Fruit fly (Drosophila melanogaster): Measurements from ENCODE around the gene cort.
A peak's percentile ranks its signal among the peaks of the same experiment; 100 is the strongest.

Gene cort

DNA sequence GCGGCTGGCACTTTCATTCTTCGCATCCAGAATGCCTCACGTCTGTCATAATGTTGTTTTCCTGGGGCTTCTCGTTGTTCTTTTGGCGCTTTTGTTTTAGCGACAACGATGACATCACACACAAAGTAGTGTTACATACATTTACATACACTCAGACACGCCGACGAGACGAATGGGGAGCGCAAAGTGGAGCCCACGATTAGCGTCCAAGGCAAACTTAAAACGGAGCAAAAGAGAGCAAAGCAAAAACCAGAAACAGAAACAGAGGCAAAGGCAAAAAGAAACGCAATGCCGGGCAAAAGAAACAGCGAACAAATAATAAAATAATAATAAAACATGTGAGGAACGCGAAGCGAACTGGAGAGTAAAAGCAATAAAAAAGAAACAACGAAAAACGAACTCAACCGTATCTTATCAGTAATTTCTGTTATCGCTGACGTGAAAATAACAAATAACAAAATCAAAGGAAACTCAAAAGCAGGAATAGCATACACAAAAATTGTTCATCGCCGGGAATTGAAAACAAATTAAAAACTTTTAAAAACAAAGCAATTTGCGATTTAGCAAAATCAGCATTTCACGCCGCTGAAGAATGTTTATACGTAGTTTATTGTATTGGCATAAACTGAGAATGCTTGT is 31.9 kb downstream of the cort start:
- peak; percentile 93 for TF ChIP-seq tj (GFP tag; optimal IDR thresholded peaks at IDR 0.05)
- no peak for TF ChIP-seq CG12768 (GFP tag; optimal IDR thresholded peaks at IDR 0.05)
- no peak for TF ChIP-seq CG5204 (GFP tag; optimal IDR thresholded peaks at IDR 0.05)
- TF ChIP-seq Mnt (GFP tag; optimal IDR thresholded peaks at IDR 0.05): peak; percentile 48
- TF ChIP-seq bab1 (GFP tag; optimal IDR thresholded peaks at IDR 0.05): no peak
- no peak for TF ChIP-seq ovo (GFP tag; optimal IDR thresholded peaks at IDR 0.05)
- peak; percentile 19 for TF ChIP-seq Crg-1 (GFP tag; optimal IDR thresholded peaks at IDR 0.05)
- no peak for TF ChIP-seq pad (GFP tag; optimal IDR thresholded peaks at IDR 0.05)
- no peak for TF ChIP-seq CG7101 (tag; optimal IDR thresholded peaks at IDR 0.05)
- no peak for TF ChIP-seq CG7045 (GFP tag; optimal IDR thresholded peaks at IDR 0.05)
- TF ChIP-seq cic (GFP tag; optimal IDR thresholded peaks at IDR 0.05): peak; percentile 52
- peak; percentile 99 for TF ChIP-seq kay (GFP tag; ENCODE audit: borderline replicate concordance)
- TF ChIP-seq CG1620 (GFP tag; optimal IDR thresholded peaks at IDR 0.05): no peak

DNA sequence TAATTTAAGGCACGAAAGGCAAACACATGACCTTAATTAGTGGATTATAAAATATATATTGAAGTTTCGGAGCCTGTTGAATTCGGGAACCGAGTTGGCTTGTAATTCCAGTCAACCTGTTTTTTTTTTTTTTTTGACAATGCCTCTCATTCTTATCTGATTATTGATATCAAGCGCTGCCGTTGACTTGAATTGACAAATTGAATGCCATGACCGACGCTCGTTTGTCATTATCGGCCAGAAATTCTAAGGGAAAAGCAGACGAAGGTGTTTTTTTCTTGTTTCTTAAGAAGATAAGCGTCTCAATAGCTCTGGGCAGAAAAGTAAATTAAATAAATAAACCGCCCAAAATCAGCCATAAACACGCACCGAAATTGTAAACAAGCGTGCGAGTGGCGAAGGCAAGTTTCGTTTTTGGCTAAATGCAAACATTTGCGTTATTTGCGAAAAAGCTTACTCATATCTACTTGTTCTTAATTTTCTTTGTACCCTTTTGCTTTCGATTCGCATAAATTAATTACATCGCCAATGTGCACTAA is 33.1 kb downstream of the cort start:
- TF ChIP-seq cnc (optimal IDR thresholded peaks at IDR 0.05) (no peak), CG7045 (GFP tag; optimal IDR thresholded peaks at IDR 0.05) (no peak), Mnt (GFP tag; optimal IDR thresholded peaks at IDR 0.05) (peak; percentile 7), Crg-1 (GFP tag; optimal IDR thresholded peaks at IDR 0.05) (peak; percentile 4), Clk (GFP tag; optimal IDR thresholded peaks at IDR 0.05) (no peak), kay (GFP tag; ENCODE audit: borderline replicate concordance) (peak; percentile 37), cic (GFP tag; optimal IDR thresholded peaks at IDR 0.05) (no peak), CG11617 (GFP tag; optimal IDR thresholded peaks at IDR 0.05) (no peak), CG12768 (GFP tag; optimal IDR thresholded peaks at IDR 0.05) (no peak), tj (GFP tag; optimal IDR thresholded peaks at IDR 0.05) (peak; percentile 85), CG14711 (tag; optimal IDR thresholded peaks at IDR 0.05) (no peak)

DNA sequence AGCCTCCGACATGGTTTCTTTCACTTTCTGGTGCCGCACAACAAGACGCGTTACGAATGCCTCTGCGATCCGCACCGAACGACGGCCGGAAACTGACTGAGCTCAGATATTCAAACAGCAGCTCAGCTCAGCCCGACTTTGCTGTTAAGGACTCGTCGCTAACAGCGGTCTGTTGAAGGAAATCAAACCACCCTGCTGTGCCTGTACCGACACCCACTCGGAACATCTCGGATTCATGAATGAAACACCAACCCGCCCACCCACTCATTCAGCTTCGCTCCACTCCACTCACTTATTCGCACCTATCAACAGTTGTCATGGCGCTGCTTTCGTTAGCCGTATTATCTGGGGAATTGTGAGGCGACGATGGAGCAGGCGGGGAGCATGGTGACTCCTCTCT is 44.1 kb downstream of the cort start, which contains the start of gene Oatp26F:
Gene Oatp26F, minus strand, starts transcription at position 101 of the 400 bp plus-strand sequence.
- TF ChIP-seq CG12768 (GFP tag; optimal IDR thresholded peaks at IDR 0.05) (no peak), CG14711 (tag; optimal IDR thresholded peaks at IDR 0.05) (no peak), CG33017 (tag; optimal IDR thresholded peaks at IDR 0.05) (no peak), bab1 (GFP tag; optimal IDR thresholded peaks at IDR 0.05) (no peak), Mnt (GFP tag; optimal IDR thresholded peaks at IDR 0.05) (no peak), toe (GFP tag; optimal IDR thresholded peaks at IDR 0.05) (no peak), pad (GFP tag; optimal IDR thresholded peaks at IDR 0.05) (no peak), tj (GFP tag; optimal IDR thresholded peaks at IDR 0.05) (no peak), kay (GFP tag; ENCODE audit: borderline replicate concordance) (no peak), Crg-1 (GFP tag; optimal IDR thresholded peaks at IDR 0.05) (no peak), Hr96 (GFP tag; optimal IDR thresholded peaks at IDR 0.05) (no peak), CG7045 (GFP tag; optimal IDR thresholded peaks at IDR 0.05) (no peak), CG5204 (GFP tag; optimal IDR thresholded peaks at IDR 0.05) (no peak), cnc (optimal IDR thresholded peaks at IDR 0.05) (no peak), CG11617 (GFP tag; optimal IDR thresholded peaks at IDR 0.05) (no peak), CG7101 (tag; optimal IDR thresholded peaks at IDR 0.05) (no peak), Clk (GFP tag; optimal IDR thresholded peaks at IDR 0.05) (no peak), ovo (GFP tag; optimal IDR thresholded peaks at IDR 0.05) (no peak), CG1620 (GFP tag; optimal IDR thresholded peaks at IDR 0.05) (no peak)

Data from whole organism, adult.